Fruit fly (Drosophila melanogaster): Measurements from ENCODE around the gene CG14937.

Gene CG14937

DNA sequence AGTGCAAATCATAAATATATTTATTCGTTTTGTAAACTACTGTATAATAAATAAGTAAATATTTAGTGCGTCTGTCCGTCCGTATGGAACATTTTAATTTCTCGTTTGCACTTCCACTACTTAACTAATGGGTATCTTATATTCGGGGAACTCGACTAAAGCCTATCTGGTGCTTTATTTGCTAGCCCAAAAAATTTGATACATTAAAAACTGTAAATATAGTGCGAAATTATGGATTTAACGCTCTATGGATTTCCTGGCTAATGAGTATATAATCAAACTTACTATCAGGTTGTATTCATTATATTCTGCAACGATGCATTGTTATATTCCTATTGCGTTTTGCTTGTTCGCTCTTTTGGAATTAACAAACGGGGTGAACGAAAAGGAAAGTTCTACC, 43.1 kb upstream of the CG14937 start, which contains the start of gene Sfp33A4:
Gene Sfp33A4 (plus strand): TSS at position 301 of the 400 bp plus-strand sequence.
- TF ChIP-seq CG15710 (tag; optimal IDR thresholded peaks at IDR 0.05) (no peak), CG8301 (tag; optimal IDR thresholded peaks at IDR 0.05) (no peak), CG34367 (tag; optimal IDR thresholded peaks at IDR 0.05) (no peak)

- no peak for TF ChIP-seq CG17806 (tag; optimal IDR thresholded peaks at IDR 0.05)
- TF ChIP-seq CG15710 (tag; optimal IDR thresholded peaks at IDR 0.05): no peak
- no peak for TF ChIP-seq Pif1B (GFP tag; optimal IDR thresholded peaks at IDR 0.05)
- no peak for TF ChIP-seq Snoo (tag; optimal IDR thresholded peaks at IDR 0.05)
- TF ChIP-seq CG32121 (GFP tag; IDR thresholded peaks at IDR 0.05): no peak
- no peak for TF ChIP-seq CG34367 (tag; optimal IDR thresholded peaks at IDR 0.05)
- no peak for TF ChIP-seq CG10348 (GFP tag; IDR thresholded peaks at IDR 0.05)
- TF ChIP-seq CG13204 (GFP tag; optimal IDR thresholded peaks at IDR 0.05): no peak
- no peak for TF ChIP-seq CG8159 (tag; optimal IDR thresholded peaks at IDR 0.05)
- TF ChIP-seq Ets98B (GFP tag; IDR thresholded peaks at IDR 0.05): no peak
- TF ChIP-seq fd96Ca (GFP tag; IDR thresholded peaks at IDR 0.05): no peak
- no peak for TF ChIP-seq CG12605 (GFP tag; IDR thresholded peaks at IDR 0.05)
- TF ChIP-seq CG4496 (GFP tag; IDR thresholded peaks at IDR 0.05): no peak
- TF ChIP-seq CG8301 (tag; optimal IDR thresholded peaks at IDR 0.05): no peak
- no peak for TF ChIP-seq EcR (GFP tag; optimal IDR thresholded peaks at IDR 0.05)
- TF ChIP-seq gl (tag; optimal IDR thresholded peaks at IDR 0.05): no peak
- TF ChIP-seq D1 (tag; optimal IDR thresholded peaks at IDR 0.05): no peak
These were observed 40.4 kb upstream of the CG14937 start, which contains the start of gene CG45012 for dm6 chr2L:11834308-11834707. Gene CG45012 (plus strand): TSS chr2L:11834608.

dm6 chr2L:11833786-11834185, 39.9 kb upstream of the CG14937 start, which contains the start of gene CG45011:
Gene CG45011 (plus strand): TSS chr2L:11834086.
- TF ChIP-seq fd96Ca (GFP tag; IDR thresholded peaks at IDR 0.05) (no peak), CG17806 (tag; optimal IDR thresholded peaks at IDR 0.05) (no peak), D1 (tag; optimal IDR thresholded peaks at IDR 0.05) (no peak), rn (GFP tag; IDR thresholded peaks at IDR 0.05) (no peak), CG12605 (GFP tag; IDR thresholded peaks at IDR 0.05) (no peak), CG4496 (GFP tag; IDR thresholded peaks at IDR 0.05) (no peak), CG9948 (tag; optimal IDR thresholded peaks at IDR 0.05) (no peak), CG15710 (tag; optimal IDR thresholded peaks at IDR 0.05) (no peak), CG32121 (GFP tag; IDR thresholded peaks at IDR 0.05) (no peak), Snoo (tag; optimal IDR thresholded peaks at IDR 0.05) (no peak), CG8159 (tag; optimal IDR thresholded peaks at IDR 0.05) (no peak), CG10348 (GFP tag; IDR thresholded peaks at IDR 0.05) (no peak), CG34367 (tag; optimal IDR thresholded peaks at IDR 0.05) (no peak), Pif1B (GFP tag; optimal IDR thresholded peaks at IDR 0.05) (no peak), Pif1A (GFP tag; optimal IDR thresholded peaks at IDR 0.05) (no peak), EcR (GFP tag; optimal IDR thresholded peaks at IDR 0.05) (no peak), gl (tag; optimal IDR thresholded peaks at IDR 0.05) (no peak)

DNA sequence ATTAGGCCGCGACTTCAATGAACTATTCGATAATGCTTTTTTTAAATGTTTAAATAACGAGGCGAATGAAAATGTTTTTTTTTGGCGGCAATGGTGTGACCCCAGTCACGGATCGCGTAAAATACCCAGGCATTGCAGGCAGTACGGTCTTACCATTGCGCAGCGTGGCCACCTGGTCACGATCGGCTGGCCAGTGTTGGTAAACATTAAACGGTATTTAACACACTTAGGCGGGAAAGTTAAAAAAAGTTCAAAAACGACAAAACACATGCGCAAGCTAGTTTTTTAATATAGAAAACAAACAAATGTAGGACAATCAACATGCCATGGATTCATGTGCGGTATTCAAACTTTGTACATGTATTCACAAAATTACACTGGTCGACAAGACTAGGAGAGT, 35.4 kb upstream of the CG14937 start, which contains the start of gene esc:
Gene esc (minus strand): TSS at position 129 of the 400 bp plus-strand sequence.
- no peak for TF ChIP-seq Snoo (tag; optimal IDR thresholded peaks at IDR 0.05)
- no peak for TF ChIP-seq CG14655 (GFP tag; optimal IDR thresholded peaks at IDR 0.05)
- no peak for TF ChIP-seq CG12605 (GFP tag; IDR thresholded peaks at IDR 0.05)
- no peak for TF ChIP-seq gl (tag; optimal IDR thresholded peaks at IDR 0.05)
- TF ChIP-seq rn (GFP tag; IDR thresholded peaks at IDR 0.05): no peak
- no peak for TF ChIP-seq Pif1A (GFP tag; optimal IDR thresholded peaks at IDR 0.05)

- TF ChIP-seq CG12605 (GFP tag; IDR thresholded peaks at IDR 0.05) (no peak), CG8301 (tag; optimal IDR thresholded peaks at IDR 0.05) (no peak), CG10348 (GFP tag; IDR thresholded peaks at IDR 0.05) (no peak), Pif1B (GFP tag; optimal IDR thresholded peaks at IDR 0.05) (no peak), gl (tag; optimal IDR thresholded peaks at IDR 0.05) (no peak), D1 (tag; optimal IDR thresholded peaks at IDR 0.05) (no peak), Snoo (tag; optimal IDR thresholded peaks at IDR 0.05) (no peak), CG4496 (GFP tag; IDR thresholded peaks at IDR 0.05) (no peak), CG32121 (GFP tag; IDR thresholded peaks at IDR 0.05) (no peak), CG8159 (tag; optimal IDR thresholded peaks at IDR 0.05) (no peak), rn (GFP tag; IDR thresholded peaks at IDR 0.05) (no peak), CG9948 (tag; optimal IDR thresholded peaks at IDR 0.05) (no peak), CG17806 (tag; optimal IDR thresholded peaks at IDR 0.05) (no peak)
These were observed 29.7 kb upstream of the CG14937 start for dm6 chr2L:11823470-11824162.

dm6 chr2L:11816376-11816775, 22.5 kb upstream of the CG14937 start:
- no peak for TF ChIP-seq Snoo (tag; optimal IDR thresholded peaks at IDR 0.05)
- peak; percentile 40; the same call in 1 of the 2 replicates for TF ChIP-seq rn (GFP tag; IDR thresholded peaks at IDR 0.05)
- TF ChIP-seq CG10348 (GFP tag; IDR thresholded peaks at IDR 0.05): no peak
- peak; percentile 58; the same call in 2 of the 3 replicates for TF ChIP-seq fd96Ca (GFP tag; IDR thresholded peaks at IDR 0.05)
- peak; percentile 19 for TF ChIP-seq Pif1B (GFP tag; optimal IDR thresholded peaks at IDR 0.05)
- peak; percentile 43 for TF ChIP-seq Ets98B (GFP tag; IDR thresholded peaks at IDR 0.05)
- no peak for TF ChIP-seq CG9948 (tag; optimal IDR thresholded peaks at IDR 0.05)
- peak; percentile 88 for TF ChIP-seq CG4496 (GFP tag; IDR thresholded peaks at IDR 0.05)
- TF ChIP-seq CG15710 (tag; optimal IDR thresholded peaks at IDR 0.05): peak; percentile 30
- no peak for TF ChIP-seq CG13204 (GFP tag; optimal IDR thresholded peaks at IDR 0.05)
- peak; percentile 62 for TF ChIP-seq CG12605 (GFP tag; IDR thresholded peaks at IDR 0.05)
- TF ChIP-seq CG8159 (tag; optimal IDR thresholded peaks at IDR 0.05): peak; percentile 30
- peak; percentile 43 for TF ChIP-seq CG8301 (tag; optimal IDR thresholded peaks at IDR 0.05)
- TF ChIP-seq CG17806 (tag; optimal IDR thresholded peaks at IDR 0.05): peak; percentile 23
- TF ChIP-seq gl (tag; optimal IDR thresholded peaks at IDR 0.05): peak; percentile 48
- peak; percentile 54 for TF ChIP-seq CG34367 (tag; optimal IDR thresholded peaks at IDR 0.05)
- TF ChIP-seq EcR (GFP tag; optimal IDR thresholded peaks at IDR 0.05): no peak
- TF ChIP-seq D1 (tag; optimal IDR thresholded peaks at IDR 0.05): no peak
- peak; percentile 72 for TF ChIP-seq Pif1A (GFP tag; optimal IDR thresholded peaks at IDR 0.05)
- peak; percentile 61 for TF ChIP-seq CG14655 (GFP tag; optimal IDR thresholded peaks at IDR 0.05)
- peak; percentile 51 for TF ChIP-seq CG32121 (GFP tag; IDR thresholded peaks at IDR 0.05)

All from whole organism, pupa.